Fruit fly (Drosophila melanogaster) whole organism, prepupa: ENCODE results near the gene CG13676.

Experiments used
- Blimp-1 ChIP-seq: fragments of 200-800 bp; sonication (Bioruptor generic); optimal IDR thresholded peaks from 3 replicates; lab custom pipeline; 2017; ENCODE audit warnings: missing biosample characterization, missing genetic modification characterization, mild to moderate bottlenecking, moderate library complexity, missing genetic modification reagents
- CG10631 ChIP-seq: fragments of 200-800 bp; sonication (Bioruptor generic); optimal IDR thresholded peaks from 2 replicates; lab custom pipeline; 2016; ENCODE audit warnings: missing biosample characterization, missing genetic modification characterization
- CG10669 ChIP-seq: fragments of 200-800 bp; sonication (Bioruptor generic); optimal IDR thresholded peaks from 3 replicates; lab custom pipeline; 2018; ENCODE audit warnings: missing biosample characterization, mild to moderate bottlenecking, missing genetic modification characterization, moderate library complexity
- CG11294 ChIP-seq: fragments of 200-800 bp; sonication (Bioruptor generic); IDR thresholded peaks from 2 replicates; pipeline ENCODE4 v1.3.6; 2022; ENCODE audit warnings: missing biosample characterization, missing genetic modification characterization
- CG11762 ChIP-seq: fragments of 200-800 bp; sonication (Bioruptor generic); optimal IDR thresholded peaks from 3 replicates; lab custom pipeline; 2016; ENCODE audit warnings: missing biosample characterization, missing genetic modification characterization; ENCODE audit not compliant: insufficient read depth
- CG11902 ChIP-seq: fragments of 200-800 bp; sonication (Bioruptor generic); optimal IDR thresholded peaks from 3 replicates; lab custom pipeline; 2016; ENCODE audit warnings: missing biosample characterization, missing genetic modification characterization
- CG15336 ChIP-seq: fragments of 200-800 bp; sonication (Bioruptor generic); IDR thresholded peaks from 2 replicates; pipeline ENCODE4 v1.3.6; 2022; ENCODE audit warnings: missing biosample characterization, missing genetic modification characterization
- CG1621 ChIP-seq: fragments of 200-800 bp; sonication (Bioruptor generic); optimal IDR thresholded peaks from 3 replicates; lab custom pipeline; 2018; ENCODE audit warnings: missing biosample characterization, mild to moderate bottlenecking, missing genetic modification characterization
- CG16779 ChIP-seq: fragments of 200-800 bp; sonication (Bioruptor generic); optimal IDR thresholded peaks from 3 replicates; lab custom pipeline; 2017; ENCODE audit warnings: missing biosample characterization, mild to moderate bottlenecking, missing genetic modification characterization
- CG3032 ChIP-seq: fragments of 200-800 bp; optimal IDR thresholded peaks from 2 replicates; lab custom pipeline; 2019; ENCODE audit warnings: missing biosample characterization, mild to moderate bottlenecking, missing genetic modification characterization, moderate library complexity
- CG31627 ChIP-seq: fragments of 200-800 bp; sonication (Bioruptor generic); optimal IDR thresholded peaks from 3 replicates; lab custom pipeline; 2016; ENCODE audit warnings: missing biosample characterization, missing genetic modification characterization
- CG32006 ChIP-seq: fragments of 200-800 bp; sonication (Bioruptor generic); optimal IDR thresholded peaks from 3 replicates; lab custom pipeline; 2017; ENCODE audit warnings: missing biosample characterization, mild to moderate bottlenecking, missing genetic modification characterization
- CG3919 ChIP-seq: fragments of 200-800 bp; sonication (Bioruptor generic); optimal IDR thresholded peaks from 3 replicates; lab custom pipeline; 2016; ENCODE audit warnings: missing biosample characterization, missing genetic modification characterization
- CG6276 ChIP-seq: fragments of 200-800 bp; sonication (Bioruptor generic); optimal IDR thresholded peaks from 2 replicates; lab custom pipeline; 2017; ENCODE audit warnings: missing biosample characterization, mild to moderate bottlenecking, missing genetic modification characterization
- CG6808 ChIP-seq: fragments of 200-800 bp; sonication (Bioruptor generic); optimal IDR thresholded peaks from 3 replicates; lab custom pipeline; 2017; ENCODE audit warnings: missing biosample characterization, missing genetic modification characterization, mild to moderate bottlenecking, moderate library complexity, missing genetic modification reagents
- CG6854 ChIP-seq: fragments of 200-800 bp; sonication (Bioruptor generic); optimal IDR thresholded peaks from 2 replicates; lab custom pipeline; 2017; ENCODE audit warnings: missing biosample characterization, mild to moderate bottlenecking, missing genetic modification characterization
- CG7368 ChIP-seq: fragments of 200-800 bp; sonication (Bioruptor generic); optimal IDR thresholded peaks from 3 replicates; lab custom pipeline; 2016; ENCODE audit warnings: missing biosample characterization, missing genetic modification characterization
- CG8119 ChIP-seq: fragments of 200-800 bp; sonication (Bioruptor generic); IDR thresholded peaks from 3 replicates; pipeline ENCODE4 v1.3.6; 2022; ENCODE audit warnings: missing biosample characterization, missing genetic modification characterization
- CG8319 ChIP-seq: fragments of 200-800 bp; sonication (Bioruptor generic); optimal IDR thresholded peaks from 3 replicates; lab custom pipeline; 2016; ENCODE audit warnings: missing biosample characterization, missing genetic modification characterization
- CG9139 ChIP-seq: fragments of 200-800 bp; sonication (Bioruptor generic); optimal IDR thresholded peaks from 3 replicates; lab custom pipeline; 2017; ENCODE audit warnings: missing biosample characterization, mild to moderate bottlenecking, missing genetic modification characterization
- Eip78C ChIP-seq: fragments of 200-800 bp; sonication (Bioruptor generic); peaks from one replicate; lab custom pipeline; 2016; ENCODE audit warnings: missing biosample characterization, missing genetic modification characterization
- Ets21C ChIP-seq: fragments of 200-800 bp; sonication (Bioruptor generic); optimal IDR thresholded peaks from 3 replicates; lab custom pipeline; 2016; ENCODE audit warnings: missing biosample characterization, missing genetic modification characterization
- Hr38 ChIP-seq: sonication (Bioruptor generic); optimal IDR thresholded peaks from 2 replicates; lab custom pipeline; 2016; ENCODE audit warnings: missing biosample characterization, missing genetic modification characterization
- Hr4 ChIP-seq: fragments of 200-800 bp; sonication (Bioruptor generic); optimal IDR thresholded peaks from 3 replicates; lab custom pipeline; 2016; ENCODE audit warnings: missing biosample characterization, missing genetic modification characterization
- Smox ChIP-seq: fragments of 200-800 bp; sonication (Bioruptor generic); optimal IDR thresholded peaks from 3 replicates; lab custom pipeline; 2016; ENCODE audit warnings: missing biosample characterization, missing genetic modification characterization
- achi ChIP-seq: fragments of 200-800 bp; sonication (Bioruptor generic); optimal IDR thresholded peaks from 3 replicates; lab custom pipeline; 2016; ENCODE audit warnings: missing biosample characterization, missing genetic modification characterization
- acj6 ChIP-seq: fragments of 200-800 bp; sonication (Bioruptor generic); optimal IDR thresholded peaks from 3 replicates; lab custom pipeline; 2016; ENCODE audit warnings: missing biosample characterization, missing genetic modification characterization
- cyc ChIP-seq: fragments of 200-800 bp; sonication (Bioruptor generic); optimal IDR thresholded peaks from 3 replicates; lab custom pipeline; 2016; ENCODE audit warnings: missing biosample characterization, missing genetic modification characterization
- dac ChIP-seq: fragments of 200-800 bp; sonication (Bioruptor generic); optimal IDR thresholded peaks from 2 replicates; lab custom pipeline; 2017; ENCODE audit warnings: missing biosample characterization, mild to moderate bottlenecking, missing genetic modification characterization
- dsx ChIP-seq: fragments of 200-800 bp; optimal IDR thresholded peaks from 3 replicates; lab custom pipeline; 2019; ENCODE audit warnings: missing biosample characterization, mild to moderate bottlenecking, missing genetic modification characterization, moderate library complexity; ENCODE audit not compliant: poor library complexity, severe bottlenecking
- eg ChIP-seq: fragments of 200-800 bp; sonication (Bioruptor generic); IDR thresholded peaks from 3 replicates; pipeline ENCODE4 v1.3.6; 2022; ENCODE audit warnings: missing biosample characterization, missing genetic modification characterization
- esn ChIP-seq: fragments of 200-800 bp; sonication (Bioruptor generic); optimal IDR thresholded peaks from 2 replicates; lab custom pipeline; 2016; ENCODE audit warnings: missing biosample characterization, mild to moderate bottlenecking, missing genetic modification characterization, moderate library complexity
- fd59A ChIP-seq: fragments of 200-800 bp; sonication (Bioruptor generic); optimal IDR thresholded peaks from 2 replicates; lab custom pipeline; 2017; ENCODE audit warnings: missing biosample characterization, mild to moderate bottlenecking, missing genetic modification characterization, missing genetic modification reagents
- fd85E ChIP-seq: fragments of 200-800 bp; sonication (Bioruptor generic); optimal IDR thresholded peaks from 3 replicates; lab custom pipeline; 2016; ENCODE audit warnings: missing biosample characterization, missing genetic modification characterization
- fkh ChIP-seq: fragments of 200-800 bp; sonication (Bioruptor generic); optimal IDR thresholded peaks from 3 replicates; lab custom pipeline; 2017; ENCODE audit warnings: missing biosample characterization, mild to moderate bottlenecking, missing genetic modification characterization, moderate library complexity
- lz ChIP-seq: fragments of 200-800 bp; sonication (Bioruptor generic); optimal IDR thresholded peaks from 3 replicates; lab custom pipeline; 2016; ENCODE audit warnings: missing biosample characterization, missing genetic modification characterization
- net ChIP-seq: fragments of 200-800 bp; sonication (Bioruptor generic); optimal IDR thresholded peaks from 3 replicates; lab custom pipeline; 2016; ENCODE audit warnings: missing biosample characterization, missing genetic modification characterization
- pdm3 ChIP-seq: fragments of 200-800 bp; sonication (Bioruptor generic); optimal IDR thresholded peaks from 3 replicates; lab custom pipeline; 2016; ENCODE audit warnings: missing biosample characterization, missing genetic modification characterization
- salr ChIP-seq, 2 experiments: fragments of 200-800 bp; sonication (Bioruptor generic); optimal IDR thresholded peaks; 3 replicates each; lab custom pipeline; 2016 to 2018; ENCODE audit warnings: missing biosample characterization in 2 of 2, missing genetic modification characterization in 2 of 2, mild to moderate bottlenecking in 1 of 2
- spab ChIP-seq: fragments of 200-800 bp; sonication (Bioruptor generic); optimal IDR thresholded peaks from 2 replicates; lab custom pipeline; 2017; ENCODE audit warnings: missing biosample characterization, mild to moderate bottlenecking, missing genetic modification characterization, missing genetic modification reagents
- ss ChIP-seq, 2 experiments: fragments of 200-800 bp; sonication (Bioruptor generic); optimal IDR thresholded peaks; 2 replicates in 1 of 2; 3 replicates in 1 of 2; lab custom pipeline; 2017 to 2018; ENCODE audit warnings: mild to moderate bottlenecking in 2 of 2, missing biosample characterization in 2 of 2, missing genetic modification characterization in 2 of 2, moderate library complexity in 1 of 2
- svp ChIP-seq: fragments of 200-800 bp; sonication (Bioruptor generic); peaks from one replicate; lab custom pipeline; 2016; ENCODE audit warnings: missing biosample characterization, missing genetic modification characterization
- topi ChIP-seq: fragments of 200-800 bp; sonication (Bioruptor generic); optimal IDR thresholded peaks from 3 replicates; lab custom pipeline; 2016; ENCODE audit warnings: missing biosample characterization, missing genetic modification characterization

The CG13676 gene

dm6 chr3L:8159724-8160422 is 8.3 kb upstream of the CG13676 start, which contains the start of gene CG43886:
Gene CG43886 (minus strand): TSS chr3L:8159774.
- no peak for TF ChIP-seq spab (GFP tag; lab: Kevin White, UChicago)
- TF ChIP-seq lz (GFP tag; lab: Kevin White, UChicago): no peak
- no peak for TF ChIP-seq Hr38 (GFP tag; lab: Kevin White, UChicago)

- TF ChIP-seq fkh (GFP tag; lab: Kevin White, UChicago) (peak; percentile 42), net (no peak), cyc (GFP tag; lab: Kevin White, UChicago) (no peak), fd59A (GFP tag; lab: Kevin White, UChicago) (no peak), Blimp-1 (no peak), CG11294 (GFP tag; lab: Robert Waterston, UW) (no peak), CG15336 (no peak), CG11762 (no peak), svp (GFP tag; lab: Kevin White, UChicago) (peak; percentile 48), CG10669 (no peak), CG6276 (GFP tag; lab: Kevin White, UChicago) (no peak), dac (GFP tag; lab: Kevin White, UChicago) (no peak), eg (GFP tag; lab: Robert Waterston, UW) (no peak), dsx (GFP tag; lab: Kevin White, UChicago) (no peak), CG1621 (no peak), CG31627 (GFP tag; lab: Kevin White, UChicago) (no peak), Ets21C (no peak), salr (GFP tag; optimal IDR thresholded peaks at IDR 0.05; lab: Kevin White, UChicago) (no peak), CG6854 (GFP tag; lab: Kevin White, UChicago) (no peak), CG11902 (GFP tag; lab: Kevin White, UChicago) (no peak), achi (GFP tag; lab: Kevin White, UChicago) (peak; percentile 80), fd85E (GFP tag; lab: Kevin White, UChicago) (no peak), ss (GFP tag; optimal IDR thresholded peaks at IDR 0.05; lab: Kevin White, UChicago) (no peak), lz (GFP tag; lab: Kevin White, UChicago) (no peak), CG3919 (GFP tag; lab: Kevin White, UChicago) (no peak)
These were observed 7.2 kb upstream of the CG13676 start, which contains the start of gene CG42445 for dm6 chr3L:8158715-8159380. Gene CG42445 (minus strand): TSS chr3L:8158900.

- TF ChIP-seq eg (GFP tag; lab: Robert Waterston, UW): no peak
- TF ChIP-seq acj6 (GFP tag; lab: Kevin White, UChicago): peak; percentile 45
- TF ChIP-seq CG11294 (GFP tag; lab: Robert Waterston, UW): no peak
- TF ChIP-seq CG8119: no peak
- TF ChIP-seq Hr4 (GFP tag; lab: Kevin White, UChicago): no peak
- peak; percentile 75 for TF ChIP-seq esn
- TF ChIP-seq CG11762: peak; percentile 41
- peak; percentile 59 for TF ChIP-seq Smox (GFP tag; lab: Kevin White, UChicago)
- no peak for TF ChIP-seq CG6854 (GFP tag; lab: Kevin White, UChicago)
- no peak for TF ChIP-seq CG16779
- no peak for TF ChIP-seq CG7368 (GFP tag; lab: Kevin White, UChicago)
- peak; percentile 28 for TF ChIP-seq fd59A (GFP tag; lab: Kevin White, UChicago)
- TF ChIP-seq topi (GFP tag; lab: Kevin White, UChicago): peak; percentile 72
- TF ChIP-seq achi (GFP tag; lab: Kevin White, UChicago): peak; percentile 41
- TF ChIP-seq svp (GFP tag; lab: Kevin White, UChicago): peak; percentile 90
- TF ChIP-seq pdm3 (GFP tag; lab: Kevin White, UChicago): peak; percentile 51
- peak; percentile 17 for TF ChIP-seq CG8319 (GFP tag; lab: Kevin White, UChicago)
- TF ChIP-seq CG31627 (GFP tag; lab: Kevin White, UChicago): peak; percentile 58
- peak; percentile 58 for TF ChIP-seq CG10669
- no peak for TF ChIP-seq CG6808 (GFP tag; lab: Kevin White, UChicago)
- TF ChIP-seq Eip78C (GFP tag; lab: Kevin White, UChicago): peak; percentile 95
- TF ChIP-seq CG6276 (GFP tag; lab: Kevin White, UChicago): no peak
- TF ChIP-seq CG32006 (GFP tag; lab: Kevin White, UChicago): peak; percentile 6
- peak; percentile 38 for TF ChIP-seq CG3032 (tag; lab: Kevin White, UChicago)
- no peak for TF ChIP-seq CG1621
- peak; percentile 21 for TF ChIP-seq CG9139
- peak; percentile 41 for TF ChIP-seq CG11902 (GFP tag; lab: Kevin White, UChicago)
- TF ChIP-seq Hr38 (GFP tag; lab: Kevin White, UChicago): no peak
- TF ChIP-seq CG3919 (GFP tag; lab: Kevin White, UChicago): peak; percentile 64
- peak; percentile 53 for TF ChIP-seq CG10631 (GFP tag; lab: Kevin White, UChicago)
These were observed 5.5 kb upstream of the CG13676 start for dm6 chr3L:8157079-8157478.
